Fruit fly (Drosophila melanogaster) whole organism, embryonic: ENCODE results near the gene cpb.

Experiments used
- Aef1 ChIP-seq: fragments of 200-800 bp; sonication (Bioruptor generic); IDR thresholded peaks from 3 replicates; pipeline ENCODE4 v1.3.6; 2022; ENCODE audit warnings: missing biosample characterization, missing genetic modification characterization
- Atf6 ChIP-seq: fragments of 200-800 bp; sonication (Bioruptor generic); IDR thresholded peaks from 2 replicates; pipeline ENCODE4 v1.3.6; 2022; ENCODE audit warnings: missing biosample characterization, missing genetic modification characterization
- CG10147 ChIP-seq: fragments of 200-800 bp; sonication (Bioruptor generic); optimal IDR thresholded peaks from 2 replicates; lab custom pipeline; 2019; ENCODE audit warnings: missing biosample characterization, mild to moderate bottlenecking, missing genetic modification characterization, moderate library complexity
- CG12769 ChIP-seq: fragments of 200-800 bp; sonication (Bioruptor generic); optimal IDR thresholded peaks from 2 replicates; lab custom pipeline; 2019; ENCODE audit warnings: missing biosample characterization, mild to moderate bottlenecking, missing genetic modification characterization, moderate library complexity
- CG15696 ChIP-seq: fragments of 200-800 bp; sonication (Bioruptor generic); optimal IDR thresholded peaks from 2 replicates; lab custom pipeline; 2019; ENCODE audit warnings: missing biosample characterization, mild to moderate bottlenecking, missing genetic modification characterization, moderate library complexity
- CG17328 ChIP-seq: fragments of 200-800 bp; sonication (Bioruptor generic); IDR thresholded peaks from 2 replicates; pipeline ENCODE4 v1.3.6; 2022; ENCODE audit warnings: missing biosample characterization, missing genetic modification characterization
- CG17568 ChIP-seq: fragments of 200-800 bp; sonication (Bioruptor generic); optimal IDR thresholded peaks from 2 replicates; lab custom pipeline; 2018; ENCODE audit warnings: missing biosample characterization, mild to moderate bottlenecking, missing genetic modification characterization, moderate library complexity
- CG18599 ChIP-seq: fragments of 200-800 bp; sonication (Bioruptor generic); optimal IDR thresholded peaks from 3 replicates; lab custom pipeline; 2017; ENCODE audit warnings: missing biosample characterization, missing genetic modification characterization, mild to moderate bottlenecking, moderate library complexity, missing genetic modification reagents
- CG2120 ChIP-seq: fragments of 200-800 bp; sonication (Bioruptor generic); optimal IDR thresholded peaks from 3 replicates; lab custom pipeline; 2016; ENCODE audit warnings: missing biosample characterization, missing genetic modification characterization
- CG2129 ChIP-seq: fragments of 200-800 bp; sonication (Bioruptor generic); IDR thresholded peaks from 2 replicates; pipeline ENCODE4 v1.3.6; 2022; ENCODE audit warnings: missing biosample characterization, missing genetic modification characterization; ENCODE audit not compliant: partially characterized antibody
- CG2678 ChIP-seq: fragments of 200-800 bp; sonication (Bioruptor generic); optimal IDR thresholded peaks from 3 replicates; lab custom pipeline; 2019; ENCODE audit warnings: missing biosample characterization, mild to moderate bottlenecking, missing genetic modification characterization, moderate library complexity
- CG31441 ChIP-seq: fragments of 200-800 bp; sonication (Bioruptor generic); IDR thresholded peaks from 2 replicates; pipeline ENCODE4 v1.3.6; 2022; ENCODE audit warnings: missing biosample characterization, missing genetic modification characterization
- CG34224 ChIP-seq: fragments of 200-800 bp; sonication (Bioruptor generic); IDR thresholded peaks from 3 replicates; pipeline ENCODE4 v1.3.6; 2022; ENCODE audit warnings: missing biosample characterization, missing genetic modification characterization; ENCODE audit not compliant: partially characterized antibody
- CG34376 ChIP-seq: fragments of 200-800 bp; sonication (Bioruptor generic); optimal IDR thresholded peaks from 2 replicates; lab custom pipeline; 2018; ENCODE audit warnings: missing biosample characterization, mild to moderate bottlenecking, missing genetic modification characterization
- CG34422 ChIP-seq: fragments of 200-800 bp; sonication (Bioruptor generic); IDR thresholded peaks from 3 replicates; pipeline ENCODE4 v1.3.6; 2022; ENCODE audit warnings: missing biosample characterization, missing genetic modification characterization
- CG5245 ChIP-seq: fragments of 200-800 bp; sonication (Bioruptor generic); optimal IDR thresholded peaks from 3 replicates; lab custom pipeline; 2016; ENCODE audit warnings: missing biosample characterization, missing genetic modification characterization
- CG5953 ChIP-seq: fragments of 200-800 bp; sonication (Bioruptor generic); IDR thresholded peaks from 2 replicates; pipeline ENCODE4 v1.3.6; 2022; ENCODE audit warnings: missing biosample characterization, missing genetic modification characterization
- CG8388 ChIP-seq: fragments of 200-800 bp; sonication (Bioruptor generic); optimal IDR thresholded peaks from 2 replicates; lab custom pipeline; 2019; ENCODE audit warnings: missing biosample characterization, mild to moderate bottlenecking, missing genetic modification characterization, moderate library complexity
- CG9727 ChIP-seq: fragments of 200-800 bp; sonication (Bioruptor generic); optimal IDR thresholded peaks from 3 replicates; lab custom pipeline; 2017; ENCODE audit warnings: missing biosample characterization, mild to moderate bottlenecking, missing genetic modification characterization
- Dip3 ChIP-seq: fragments of 200-800 bp; sonication (Bioruptor generic); optimal IDR thresholded peaks from 3 replicates; lab custom pipeline; 2016; ENCODE audit warnings: missing biosample characterization, missing genetic modification characterization
- Dp ChIP-seq: fragments of 200-800 bp; sonication (Bioruptor generic); optimal IDR thresholded peaks from 2 replicates; lab custom pipeline; 2018; ENCODE audit warnings: missing biosample characterization, mild to moderate bottlenecking, missing genetic modification characterization, moderate library complexity
- Eip74EF ChIP-seq, 2 experiments: fragments of 200-800 bp in 1 of 2; fragments of >200 bp in 1 of 2; sonication (Bioruptor generic) in 1 of 2; optimal IDR thresholded peaks; 2 replicates each; lab custom pipeline; 2017 to 2019; ENCODE audit warnings: missing biosample characterization in 2 of 2, missing genetic modification characterization in 2 of 2, mild to moderate bottlenecking in 1 of 2, moderate library complexity in 1 of 2
- Hr3 ChIP-seq: fragments of 200-800 bp; sonication (Bioruptor generic); optimal IDR thresholded peaks from 3 replicates; lab custom pipeline; 2016; ENCODE audit warnings: missing biosample characterization, missing genetic modification characterization
- Lpt ChIP-seq: fragments of >200 bp; optimal IDR thresholded peaks from 2 replicates; lab custom pipeline; 2018; ENCODE audit warnings: missing biosample characterization, missing genetic modification characterization
- Med ChIP-seq: fragments of 200-800 bp; sonication (Bioruptor generic); peaks from one replicate; lab custom pipeline; 2016; ENCODE audit warnings: missing biosample characterization, missing genetic modification characterization, mild to moderate bottlenecking, inconsistent platforms, moderate library complexity
- Ravus ChIP-seq: fragments of 200-800 bp; sonication (Bioruptor generic); IDR thresholded peaks from 2 replicates; pipeline ENCODE4 v1.3.6; 2022; ENCODE audit warnings: missing biosample characterization, missing genetic modification characterization
- Taf1 ChIP-seq: fragments of 200-800 bp; sonication (Bioruptor generic); IDR thresholded peaks from 2 replicates; pipeline ENCODE4 v1.3.6; 2022; ENCODE audit warnings: missing biosample characterization, missing genetic modification characterization
- abd-A ChIP-seq: fragments of 200-800 bp; sonication (Bioruptor generic); optimal IDR thresholded peaks from 3 replicates; lab custom pipeline; 2019; ENCODE audit warnings: missing biosample characterization, mild to moderate bottlenecking, missing genetic modification characterization, moderate library complexity
- bsh ChIP-seq, 2 experiments: fragments of 200-800 bp; sonication (Bioruptor generic); optimal IDR thresholded peaks; 2 replicates each; lab custom pipeline; 2017 to 2018; ENCODE audit warnings: mild to moderate bottlenecking in 2 of 2, missing biosample characterization in 2 of 2, missing genetic modification characterization in 2 of 2, moderate library complexity in 1 of 2
- chinmo ChIP-seq: fragments of 200-800 bp; sonication (Bioruptor generic); IDR thresholded peaks from 4 replicates; pipeline ENCODE4 v1.3.6; 2022; ENCODE audit warnings: missing biosample characterization, missing genetic modification characterization; ENCODE audit not compliant: partially characterized antibody
- chm ChIP-seq: fragments of 200-800 bp; sonication (Bioruptor generic); IDR thresholded peaks from 2 replicates; pipeline ENCODE4 v1.3.6; 2022; ENCODE audit warnings: missing biosample characterization, missing genetic modification characterization
- ci ChIP-seq: fragments of 200-800 bp; sonication (Bioruptor generic); IDR thresholded peaks from 3 replicates; pipeline ENCODE4 v1.3.6; 2022; ENCODE audit warnings: missing biosample characterization, missing genetic modification characterization
- esg ChIP-seq: fragments of 200-800 bp; sonication (Bioruptor generic); conservative IDR thresholded peaks from 2 replicates; pipeline ENCODE4 v1.3.6; 2022; ENCODE audit warnings: missing biosample characterization, missing genetic modification characterization
- gcm ChIP-seq: fragments of 200-800 bp; sonication (Bioruptor generic); optimal IDR thresholded peaks from 2 replicates; lab custom pipeline; 2019; ENCODE audit warnings: missing biosample characterization, mild to moderate bottlenecking, missing genetic modification characterization, moderate library complexity
- grn ChIP-seq: fragments of 200-800 bp; sonication (Bioruptor generic); optimal IDR thresholded peaks from 3 replicates; lab custom pipeline; 2017; ENCODE audit warnings: missing biosample characterization, missing genetic modification characterization
- gro ChIP-seq: fragments of 200-800 bp; sonication (Bioruptor generic); optimal IDR thresholded peaks from 2 replicates; lab custom pipeline; 2016; ENCODE audit warnings: missing biosample characterization, missing genetic modification characterization
- ham ChIP-seq: fragments of 200-800 bp; sonication (Bioruptor generic); IDR thresholded peaks from 2 replicates; pipeline ENCODE4 v1.3.6; 2022; ENCODE audit warnings: missing biosample characterization, missing genetic modification characterization
- jing ChIP-seq: fragments of 200-800 bp; sonication (Bioruptor generic); optimal IDR thresholded peaks from 2 replicates; lab custom pipeline; 2018; ENCODE audit warnings: missing biosample characterization, mild to moderate bottlenecking, missing genetic modification characterization
- otp ChIP-seq: fragments of 200-800 bp; sonication (Bioruptor generic); IDR thresholded peaks from 3 replicates; pipeline ENCODE4, ENCODE4 v1.3.6; 2022; ENCODE audit warnings: missing biosample characterization, missing genetic modification characterization
- pfk ChIP-seq: fragments of 200-800 bp; sonication (Bioruptor generic); optimal IDR thresholded peaks from 2 replicates; lab custom pipeline; 2018; ENCODE audit warnings: missing biosample characterization, mild to moderate bottlenecking, missing genetic modification characterization, moderate library complexity
- pros ChIP-seq: fragments of 200-800 bp; sonication (Bioruptor generic); optimal IDR thresholded peaks from 3 replicates; lab custom pipeline; 2019; ENCODE audit warnings: missing biosample characterization, mild to moderate bottlenecking, missing genetic modification characterization, moderate library complexity
- rib ChIP-seq: fragments of 200-800 bp; sonication (Bioruptor generic); IDR thresholded peaks from 2 replicates; pipeline ENCODE4 v1.3.6; 2022; ENCODE audit warnings: missing biosample characterization, missing genetic modification characterization
- sna ChIP-seq: fragments of 200-800 bp; sonication (Bioruptor generic); IDR thresholded peaks from 2 replicates; pipeline ENCODE4 v1.3.6; 2022; ENCODE audit warnings: missing biosample characterization, missing genetic modification characterization; ENCODE audit not compliant: partially characterized antibody
- so ChIP-seq: fragments of 200-800 bp; sonication (Bioruptor generic); IDR thresholded peaks from 3 replicates; pipeline ENCODE4 v1.3.6; 2022; ENCODE audit warnings: missing biosample characterization, missing genetic modification characterization
- stc ChIP-seq: fragments of 200-800 bp; sonication (Bioruptor generic); IDR thresholded peaks from 2 replicates; pipeline ENCODE4 v1.3.6; 2022; ENCODE audit warnings: missing biosample characterization, missing genetic modification characterization
- sug ChIP-seq: fragments of 200-800 bp; optimal IDR thresholded peaks from 2 replicates; lab custom pipeline; 2019; ENCODE audit warnings: missing biosample characterization, mild to moderate bottlenecking, missing genetic modification characterization, moderate library complexity
- usp ChIP-seq: fragments of >200 bp; optimal IDR thresholded peaks from 2 replicates; lab custom pipeline; 2017; ENCODE audit warnings: missing biosample characterization, missing genetic modification characterization
- vvl ChIP-seq: fragments of 200-800 bp; sonication (Bioruptor generic); IDR thresholded peaks from 2 replicates; pipeline ENCODE4 v1.3.6; 2022; ENCODE audit warnings: missing biosample characterization, missing genetic modification characterization
- zen ChIP-seq: fragments of 200-800 bp; sonication (Bioruptor generic); optimal IDR thresholded peaks from 3 replicates; lab custom pipeline; 2018; ENCODE audit warnings: missing biosample characterization, mild to moderate bottlenecking, missing genetic modification characterization, moderate library complexity

cpb gene

DNA sequence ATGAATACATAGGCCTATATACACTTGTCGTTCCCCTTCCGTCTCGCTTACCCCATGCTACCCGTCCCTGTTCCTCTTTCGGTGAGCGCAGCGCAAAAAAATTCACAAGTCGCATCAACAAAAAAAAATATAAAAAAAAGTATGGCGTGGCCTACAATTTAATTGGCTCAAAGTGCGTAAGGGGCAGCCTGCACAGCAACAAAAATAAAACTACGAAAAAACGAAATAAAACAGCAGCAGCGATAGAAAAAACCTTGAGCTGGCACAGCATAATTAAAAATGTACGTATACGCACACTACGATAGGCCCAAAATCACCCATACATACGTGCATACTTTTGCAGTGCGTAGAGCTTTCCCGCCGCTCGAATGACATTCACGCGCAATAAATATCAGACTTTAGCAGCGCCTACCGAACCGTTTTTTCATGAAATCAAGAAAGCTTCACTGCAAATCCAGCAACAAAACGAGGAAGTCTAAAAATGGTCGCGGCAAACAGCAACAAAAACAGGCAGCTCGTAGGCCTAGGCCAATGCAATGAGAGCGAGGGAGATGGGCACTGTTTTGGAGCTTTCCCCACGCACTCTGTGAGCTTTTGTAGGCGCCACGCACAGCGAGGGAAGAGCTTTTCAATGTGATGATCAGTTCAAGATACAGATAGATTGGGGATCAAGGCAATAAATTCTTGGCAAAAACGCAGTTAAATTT is 47.7 kb upstream of the cpb start (continued):
- TF ChIP-seq sna (GFP tag; lab: Robert Waterston, UW): no peak
- peak; percentile 62 for TF ChIP-seq rib
- no peak; the same call in 2 of the 3 replicates for TF ChIP-seq ci
- peak; percentile 24 for TF ChIP-seq CG17568 (GFP tag; lab: Kevin White, UChicago)
- no peak for TF ChIP-seq otp (GFP tag; lab: Robert Waterston, UW)
- no peak for TF ChIP-seq Dip3 (GFP tag; lab: Kevin White, UChicago)
- TF ChIP-seq CG17328 (GFP tag; lab: Robert Waterston, UW): no peak
- peak; percentile 93 for TF ChIP-seq grn (GFP tag; lab: Kevin White, UChicago)
- no peak for TF ChIP-seq CG31441 (GFP tag; lab: Robert Waterston, UW)
- no peak for TF ChIP-seq Ravus (GFP tag; lab: Robert Waterston, UW)
- TF ChIP-seq Taf1: no peak
- TF ChIP-seq Dp (GFP tag; lab: Kevin White, UChicago): peak; percentile 4
- no peak for TF ChIP-seq pfk (GFP tag; lab: Kevin White, UChicago)
- peak; percentile 30 for TF ChIP-seq sug (tag; lab: Kevin White, UChicago)
- TF ChIP-seq CG5245: no peak
- no peak for TF ChIP-seq esg (GFP tag; lab: Robert Waterston, UW)
- TF ChIP-seq so (GFP tag; lab: Robert Waterston, UW): 0 out of 3 replicates have a peak, but pooled peaks have one; percentile 31
- TF ChIP-seq abd-A (tag; lab: Kevin White, UChicago): peak; percentile 93
- no peak for TF ChIP-seq CG5953 (GFP tag; lab: Robert Waterston, UW)
- peak; percentile 60 for TF ChIP-seq CG18599 (GFP tag; lab: Kevin White, UChicago)
- no peak for TF ChIP-seq jing (GFP tag; lab: Kevin White, UChicago)
- no peak for TF ChIP-seq Lpt (GFP tag; lab: Kevin White, UChicago)
- TF ChIP-seq CG2129: no peak
- peak; percentile 51 for TF ChIP-seq CG12769 (tag; lab: Kevin White, UChicago)
- TF ChIP-seq stc (GFP tag; lab: Robert Waterston, UW): peak; percentile 12; the same call in 1 of the 2 replicates
- TF ChIP-seq CG2120: peak; percentile 16
- TF ChIP-seq Atf6: peak; percentile 56; the same call in 1 of the 2 replicates
- no peak for TF ChIP-seq usp (GFP tag; lab: Kevin White, UChicago)
- TF ChIP-seq CG8388: no peak
- peak in 1 of 2 experiments; percentile 99 for TF ChIP-seq Eip74EF (GFP tag; optimal IDR thresholded peaks at IDR 0.05; lab: Kevin White, UChicago)
- no peak for TF ChIP-seq pros
- TF ChIP-seq bsh (GFP tag; optimal IDR thresholded peaks at IDR 0.05; lab: Kevin White, UChicago): no peak
- no peak for TF ChIP-seq gcm
- TF ChIP-seq CG2678: peak; percentile 27
- TF ChIP-seq CG10147 (GFP tag; lab: Kevin White, UChicago): peak; percentile 0
- TF ChIP-seq CG34376 (GFP tag; lab: Kevin White, UChicago): peak; percentile 76
- TF ChIP-seq Hr3 (GFP tag; lab: Kevin White, UChicago): no peak
- no peak for TF ChIP-seq ham
- no peak for TF ChIP-seq CG15696
- no peak for TF ChIP-seq zen (tag; lab: Kevin White, UChicago)
- TF ChIP-seq CG9727 (GFP tag; lab: Kevin White, UChicago): peak; percentile 4
- TF ChIP-seq chinmo (GFP tag; lab: Robert Waterston, UW): peak; percentile 100
- TF ChIP-seq vvl (GFP tag; lab: Robert Waterston, UW): peak; percentile 45; the same call in 1 of the 2 replicates
- TF ChIP-seq Med (GFP tag; lab: Kevin White, UChicago): peak; percentile 65
- TF ChIP-seq Aef1 (GFP tag; lab: Robert Waterston, UW): peak; percentile 17; the same call in 1 of the 3 replicates
- peak; percentile 58; the same call in 1 of the 2 replicates for TF ChIP-seq chm (GFP tag; lab: Robert Waterston, UW)
- peak; percentile 1 for TF ChIP-seq gro
- TF ChIP-seq CG34422: no peak; the same call in 2 of the 3 replicates
- 0 out of 3 replicates have a peak, but pooled peaks have one; percentile 35 for TF ChIP-seq CG34224
